Worm (Caenorhabditis elegans): ENCODE data around the gene enpl-1.

DNA sequence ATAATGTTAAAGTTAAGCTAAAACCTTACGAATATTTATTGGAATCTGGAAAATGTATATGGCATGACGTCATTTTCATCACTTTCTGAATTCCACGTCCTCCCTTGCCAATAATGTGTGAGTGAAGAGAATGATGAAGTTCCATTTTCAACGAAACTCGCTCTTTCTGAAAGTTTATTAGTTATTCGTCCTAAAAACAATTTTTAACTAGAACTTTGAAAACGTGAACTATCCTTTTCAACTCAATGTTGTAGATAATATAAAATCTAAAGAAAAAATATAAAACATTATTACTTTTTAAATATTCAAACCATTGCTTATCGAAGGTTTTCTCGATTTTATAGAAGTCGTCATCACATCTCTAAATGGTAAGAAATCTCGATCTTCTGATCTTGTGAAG lies 29.6 kb upstream of the enpl-1 start, which contains the start of gene M7.7:
- TF ChIP-seq ceh-27 (GFP tag; optimal IDR thresholded peaks at IDR 0.05) (no peak), madf-3 (GFP tag; IDR thresholded peaks at IDR 0.05) (no peak), F23B12.7 (tag; optimal IDR thresholded peaks at IDR 0.05; ENCODE audit: insufficient read depth) (no peak)

Data from whole organism, young adult.